Worm (Caenorhabditis elegans) whole organism, dauer: ENCODE data around the gene ain-1.

Source experiments
- unc-62 ChIP-seq: sonication (generic microtip); optimal IDR thresholded peaks from 2 replicates; lab custom pipeline; 2017; ENCODE audit warnings: missing biosample characterization, missing genetic modification reagents, missing genetic modification characterization

ain-1 gene

ce11 chrX:16629773-16630172, 16.5 kb downstream of the ain-1 start:
- no peak for TF ChIP-seq unc-62 (GFP tag; lab: Kevin White, UChicago)

- TF ChIP-seq unc-62 (GFP tag; lab: Kevin White, UChicago): no peak
Measured at ce11 chrX:16631847-16632246, 18.6 kb downstream of the ain-1 start.

- TF ChIP-seq unc-62 (GFP tag; lab: Kevin White, UChicago): no peak
Measured at ce11 chrX:16633052-16633451, 19.8 kb downstream of the ain-1 start, which contains the start of gene C06G1.1. TSS of gene C06G1.1 (plus strand) at chrX:16633352.

- TF ChIP-seq unc-62 (GFP tag; lab: Kevin White, UChicago): no peak
Measured at ce11 chrX:16634103-16634502, 20.9 kb downstream of the ain-1 start.

ce11 chrX:16634708-16635107, 21.5 kb downstream of the ain-1 start:
- TF ChIP-seq unc-62 (GFP tag; lab: Kevin White, UChicago): no peak

ce11 chrX:16641678-16642077, 28.4 kb downstream of the ain-1 start:
- no peak for TF ChIP-seq unc-62 (GFP tag; lab: Kevin White, UChicago)

- no peak for TF ChIP-seq unc-62 (GFP tag; lab: Kevin White, UChicago)
Measured at ce11 chrX:16643246-16643645, 30.0 kb downstream of the ain-1 start.

ce11 chrX:16644889-16645288, 31.6 kb downstream of the ain-1 start:
- TF ChIP-seq unc-62 (GFP tag; lab: Kevin White, UChicago): no peak

- TF ChIP-seq unc-62 (GFP tag; lab: Kevin White, UChicago): no peak
Measured at ce11 chrX:16647222-16647621, 34.0 kb downstream of the ain-1 start.

- no peak for TF ChIP-seq unc-62 (GFP tag; lab: Kevin White, UChicago)
Measured at ce11 chrX:16648773-16649172, 35.5 kb downstream of the ain-1 start.

ce11 chrX:16650600-16650999, 37.3 kb downstream of the ain-1 start:
- no peak for TF ChIP-seq unc-62 (GFP tag; lab: Kevin White, UChicago)

ce11 chrX:16655283-16655682, 42.0 kb downstream of the ain-1 start:
- no peak for TF ChIP-seq unc-62 (GFP tag; lab: Kevin White, UChicago)

- TF ChIP-seq unc-62 (GFP tag; lab: Kevin White, UChicago): no peak
Measured at ce11 chrX:16658309-16658708, 45.1 kb downstream of the ain-1 start.

- no peak for TF ChIP-seq unc-62 (GFP tag; lab: Kevin White, UChicago)
Measured at ce11 chrX:16660268-16660667, 47.0 kb downstream of the ain-1 start.

ce11 chrX:16662723-16663122, 49.5 kb downstream of the ain-1 start, which contains the start of gene F43B10.1:
TSS of gene F43B10.1 (minus strand) at chrX:16662823.
- TF ChIP-seq unc-62 (GFP tag; lab: Kevin White, UChicago): no peak
